Worm (Caenorhabditis elegans) whole organism, young adult: ENCODE data around the gene nhr-193.

Experiments
- B0019.2 ChIP-seq: fragments of 200-800 bp; sonication (Bioruptor generic); conservative IDR thresholded peaks from 2 replicates; pipeline ENCODE4 v1.3.6; 2022; ENCODE audit warnings: missing genetic modification reagents, missing genetic modification characterization, missing compliant biosample characterization
- C06A6.2 ChIP-seq: fragments of 200-800 bp; sonication (Bioruptor generic); conservative IDR thresholded peaks from 2 replicates; pipeline ENCODE4 v1.3.6; 2022; ENCODE audit warnings: missing genetic modification characterization, missing compliant biosample characterization
- C17E4.6 ChIP-seq: fragments of 200-800 bp; sonication (Bioruptor generic); IDR thresholded peaks from 2 replicates; pipeline ENCODE4 v1.3.6; 2022; ENCODE audit warnings: missing genetic modification reagents, missing genetic modification characterization, missing compliant biosample characterization
- F37B4.10 ChIP-seq: fragments of 200-800 bp; sonication (Bioruptor generic); IDR thresholded peaks from 2 replicates; pipeline ENCODE4 v1.3.6; 2022; ENCODE audit warnings: missing genetic modification characterization, missing compliant biosample characterization
- F49E8.2 ChIP-seq: sonication (generic microtip); optimal IDR thresholded peaks from 3 replicates; lab custom pipeline; 2017; ENCODE audit warnings: missing genetic modification characterization, mild to moderate bottlenecking, missing compliant biosample characterization, antibody characterized with exemption, moderate library complexity; ENCODE audit not compliant: insufficient read depth
- F55B11.4 ChIP-seq: sonication (generic microtip); optimal IDR thresholded peaks from 2 replicates; lab custom pipeline; 2016; ENCODE audit warnings: missing compliant biosample characterization, missing genetic modification characterization, borderline replicate concordance; ENCODE audit not compliant: insufficient read depth
- F57C9.4 ChIP-seq: sonication (generic microtip); optimal IDR thresholded peaks from 2 replicates; lab custom pipeline; 2017; ENCODE audit warnings: mild to moderate bottlenecking, missing genetic modification characterization, missing compliant biosample characterization
- K11D2.4 ChIP-seq: fragments of 200-800 bp; sonication (Bioruptor generic); IDR thresholded peaks from 2 replicates; pipeline ENCODE4 v1.3.6; 2022; ENCODE audit warnings: missing genetic modification reagents, missing genetic modification characterization, missing compliant biosample characterization
- K12H6.12 ChIP-seq: fragments of 200-800 bp; sonication (Bioruptor generic); optimal IDR thresholded peaks from 2 replicates; lab custom pipeline; 2018; ENCODE audit warnings: mild to moderate bottlenecking, missing genetic modification characterization, missing compliant biosample characterization
- T26A5.8 ChIP-seq: sonication (generic microtip); optimal IDR thresholded peaks from 2 replicates; lab custom pipeline; 2016; ENCODE audit warnings: missing genetic modification characterization, missing compliant biosample characterization
- Y53G8AR.9 ChIP-seq: fragments of 200-800 bp; sonication (Bioruptor generic); conservative IDR thresholded peaks from 2 replicates; pipeline ENCODE4 v1.3.6; 2022; ENCODE audit warnings: missing genetic modification reagents, missing genetic modification characterization, missing compliant biosample characterization
- Y56A3A.18 ChIP-seq: fragments of 200-800 bp; sonication (Bioruptor generic); IDR thresholded peaks from 2 replicates; pipeline ENCODE4 v1.3.6; 2022; ENCODE audit warnings: missing genetic modification reagents, missing genetic modification characterization, missing compliant biosample characterization
- Y67H2A.10 ChIP-seq: fragments of 200-800 bp; sonication (Bioruptor generic); conservative IDR thresholded peaks from 2 replicates; pipeline ENCODE4 v1.3.6; 2022; ENCODE audit warnings: missing genetic modification reagents, missing genetic modification characterization, missing compliant biosample characterization
- Y95B8A.8 ChIP-seq: fragments of 200-800 bp; sonication (Bioruptor generic); IDR thresholded peaks from 2 replicates; pipeline ENCODE4 v1.3.6; 2022; ENCODE audit warnings: missing genetic modification reagents, missing genetic modification characterization, missing compliant biosample characterization
- aptf-3 ChIP-seq: fragments of 200-800 bp; sonication (Bioruptor generic); IDR thresholded peaks from 2 replicates; pipeline ENCODE4 v1.3.6; 2022; ENCODE audit warnings: missing genetic modification characterization, missing compliant biosample characterization
- atf-7 ChIP-seq: sonication (generic microtip); optimal IDR thresholded peaks from 2 replicates; lab custom pipeline; 2017; ENCODE audit warnings: mild to moderate bottlenecking, missing genetic modification characterization, missing compliant biosample characterization
- attf-5 ChIP-seq: fragments of 200-800 bp; sonication (Bioruptor generic); optimal IDR thresholded peaks from 2 replicates; lab custom pipeline; 2018; ENCODE audit warnings: mild to moderate bottlenecking, missing genetic modification characterization, missing compliant biosample characterization
- ceh-100 ChIP-seq: fragments of 200-800 bp; sonication (Bioruptor generic); IDR thresholded peaks from 2 replicates; pipeline ENCODE4 v1.3.6; 2022; ENCODE audit warnings: missing genetic modification reagents, missing genetic modification characterization, missing compliant biosample characterization
- die-1 ChIP-seq: sonication (generic microtip); optimal IDR thresholded peaks from 2 replicates; lab custom pipeline; 2016; ENCODE audit warnings: missing genotype, mild to moderate bottlenecking, missing genetic modification characterization, missing compliant biosample characterization
- dpff-1 ChIP-seq: sonication (generic microtip); optimal IDR thresholded peaks from 2 replicates; lab custom pipeline; 2017; ENCODE audit warnings: mild to moderate bottlenecking, missing genetic modification characterization, missing compliant biosample characterization
- dpl-1 ChIP-seq: fragments of 150-350 bp; optimal IDR thresholded peaks from 2 replicates; lab custom pipeline; 2014; ENCODE audit warnings: missing biosample characterization, missing genetic modification reagents, missing genetic modification characterization
- efl-1 ChIP-seq: fragments of 150-350 bp; optimal IDR thresholded peaks from 2 replicates; lab custom pipeline; 2014; ENCODE audit warnings: missing biosample characterization, missing genetic modification reagents, missing genetic modification characterization
- ekl-4 ChIP-seq: fragments of 200-800 bp; sonication (Bioruptor generic); IDR thresholded peaks from 2 replicates; pipeline ENCODE4 v1.3.6; 2022; ENCODE audit warnings: missing genetic modification reagents, missing genetic modification characterization, missing compliant biosample characterization
- gei-17 ChIP-seq: fragments of 200-800 bp; sonication (Bioruptor generic); optimal IDR thresholded peaks from 2 replicates; lab custom pipeline; 2018; ENCODE audit warnings: mild to moderate bottlenecking, missing genetic modification characterization, missing compliant biosample characterization
- him-1 ChIP-seq: sonication (generic microtip); optimal IDR thresholded peaks from 2 replicates; lab custom pipeline; 2016; ENCODE audit warnings: missing genotype, missing genetic modification reagents, missing genetic modification characterization, missing compliant biosample characterization
- hrde-1 ChIP-seq: sonication (generic microtip); optimal IDR thresholded peaks from 2 replicates; lab custom pipeline; 2016; ENCODE audit warnings: missing genetic modification characterization, mild to moderate bottlenecking, missing compliant biosample characterization, moderate library complexity, missing genotype, missing genetic modification reagents, borderline replicate concordance
- hsf-1 ChIP-seq: fragments of 200-800 bp; sonication (Bioruptor generic); IDR thresholded peaks from 2 replicates; pipeline ENCODE4 v1.3.6; 2022; ENCODE audit warnings: missing genetic modification reagents, missing genetic modification characterization, missing compliant biosample characterization
- let-526 ChIP-seq: fragments of 200-800 bp; sonication (Bioruptor generic); IDR thresholded peaks from 2 replicates; pipeline ENCODE4 v1.3.6; 2022; ENCODE audit warnings: missing genetic modification reagents, missing genetic modification characterization, missing compliant biosample characterization
- lsl-1 ChIP-seq: fragments of 200-800 bp; sonication (Bioruptor generic); optimal IDR thresholded peaks from 2 replicates; lab custom pipeline; 2018; ENCODE audit warnings: mild to moderate bottlenecking, missing genetic modification characterization, moderate library complexity, missing compliant biosample characterization
- madf-3 ChIP-seq: fragments of 200-800 bp; sonication (Bioruptor generic); IDR thresholded peaks from 2 replicates; pipeline ENCODE4 v1.3.6; 2022; ENCODE audit warnings: missing genetic modification reagents, missing genetic modification characterization, missing compliant biosample characterization
- madf-6 ChIP-seq: fragments of 200-800 bp; sonication (Bioruptor generic); IDR thresholded peaks from 2 replicates; pipeline ENCODE4 v1.3.6; 2022; ENCODE audit warnings: missing genetic modification reagents, missing genetic modification characterization, missing compliant biosample characterization
- madf-8 ChIP-seq: fragments of 200-800 bp; sonication (Bioruptor generic); conservative IDR thresholded peaks from 2 replicates; pipeline ENCODE4 v1.3.6; 2022; ENCODE audit warnings: missing genetic modification reagents, missing genetic modification characterization, missing compliant biosample characterization
- mes-4 ChIP-seq: sonication (generic microtip); optimal IDR thresholded peaks from 2 replicates; lab custom pipeline; 2016; ENCODE audit warnings: missing genotype, missing genetic modification characterization, missing compliant biosample characterization
- nhr-120 ChIP-seq: fragments of 200-800 bp; sonication (Bioruptor generic); IDR thresholded peaks from 2 replicates; pipeline ENCODE4 v1.3.6; 2022; ENCODE audit warnings: missing genetic modification characterization, missing compliant biosample characterization
- pbrm-1 ChIP-seq: fragments of 200-800 bp; sonication (Bioruptor generic); IDR thresholded peaks from 2 replicates; pipeline ENCODE4 v1.3.6; 2022; ENCODE audit warnings: missing genetic modification reagents, missing genetic modification characterization, missing compliant biosample characterization
- rec-8 ChIP-seq, 2 experiments: sonication (generic microtip); optimal IDR thresholded peaks; 2 replicates each; lab custom pipeline; 2016; ENCODE audit warnings: mild to moderate bottlenecking in 2 of 2, missing genetic modification characterization in 2 of 2, missing genetic modification reagents in 2 of 2, missing genotype in 2 of 2, missing biosample characterization in 1 of 2, missing compliant biosample characterization in 1 of 2, moderate library complexity in 1 of 2
- repo-1 ChIP-seq: sonication (generic microtip); optimal IDR thresholded peaks from 2 replicates; lab custom pipeline; 2017; ENCODE audit warnings: mild to moderate bottlenecking, missing genetic modification characterization, missing compliant biosample characterization
- sdz-38 ChIP-seq: sonication (generic microtip); optimal IDR thresholded peaks from 2 replicates; lab custom pipeline; 2016; ENCODE audit warnings: missing genotype, missing genetic modification characterization, missing compliant biosample characterization
- sea-2 ChIP-seq: fragments of 200-800 bp; sonication (Bioruptor generic); IDR thresholded peaks from 2 replicates; pipeline ENCODE4 v1.3.6; 2022; ENCODE audit warnings: missing genetic modification characterization, missing compliant biosample characterization
- snpc-1.1 ChIP-seq: sonication (generic microtip); optimal IDR thresholded peaks from 2 replicates; lab custom pipeline; 2017; ENCODE audit warnings: missing genetic modification characterization, mild to moderate bottlenecking, missing compliant biosample characterization, antibody characterized with exemption, moderate library complexity, missing genotype, missing genetic modification reagents; ENCODE audit not compliant: insufficient read depth
- snpc-1.3 ChIP-seq: sonication (generic microtip); optimal IDR thresholded peaks from 2 replicates; lab custom pipeline; 2017; ENCODE audit warnings: missing genetic modification characterization, mild to moderate bottlenecking, missing compliant biosample characterization, antibody characterized with exemption, moderate library complexity, missing genotype, missing genetic modification reagents; ENCODE audit not compliant: insufficient read depth
- snpc-3.4 ChIP-seq: sonication (generic microtip); optimal IDR thresholded peaks from 2 replicates; lab custom pipeline; 2017; ENCODE audit warnings: missing genetic modification characterization, mild to moderate bottlenecking, missing compliant biosample characterization, antibody characterized with exemption, moderate library complexity, missing genotype, missing genetic modification reagents
- snpc-4 ChIP-seq, 5 experiments: fragments of 150-350 bp in 1 of 5; sonication (generic microtip) in 4 of 5; optimal IDR thresholded peaks; 2 replicates each; lab custom pipeline; 2014 to 2018; ENCODE audit warnings: missing genetic modification characterization in 5 of 5, missing biosample characterization in 3 of 5, antibody characterized with exemption in 2 of 5, mild to moderate bottlenecking in 2 of 5, missing compliant biosample characterization in 2 of 5, missing genotype in 2 of 5, moderate library complexity in 2 of 5, missing genetic modification reagents in 1 of 5
- xnd-1 ChIP-seq: sonication (generic microtip); optimal IDR thresholded peaks from 2 replicates; lab custom pipeline; 2016; ENCODE audit warnings: missing genotype, missing genetic modification reagents, missing genetic modification characterization, missing compliant biosample characterization
- ztf-28 ChIP-seq: fragments of 200-800 bp; sonication (Bioruptor generic); IDR thresholded peaks from 2 replicates; pipeline ENCODE4 v1.3.6; 2022; ENCODE audit warnings: missing genetic modification reagents, missing genetic modification characterization, missing compliant biosample characterization
- ztf-3 ChIP-seq: fragments of 200-800 bp; sonication (Bioruptor generic); optimal IDR thresholded peaks from 2 replicates; lab custom pipeline; 2018; ENCODE audit warnings: mild to moderate bottlenecking, missing genetic modification characterization, missing compliant biosample characterization

The nhr-193 gene

ce11 chrV:16370039-16370438, 27.9 kb downstream of the nhr-193 start:
- no peak for TF ChIP-seq F55B11.4
- TF ChIP-seq C17E4.6 (GFP tag; lab: Robert Waterston, UW), result no peak
- TF ChIP-seq F57C9.4, result peak; percentile 61
- TF ChIP-seq madf-3 (GFP tag; lab: Robert Waterston, UW), result peak; percentile 69; the same call in 1 of the 2 replicates
- peak; percentile 64; the same call in 1 of the 2 replicates for TF ChIP-seq madf-6 (GFP tag; lab: Robert Waterston, UW)
- TF ChIP-seq dpl-1 (GFP tag; lab: Kevin White, UChicago), result no peak
- no peak for TF ChIP-seq xnd-1 (tag; lab: Kevin White, UChicago)
- TF ChIP-seq sea-2 (GFP tag; lab: Robert Waterston, UW), result 0 out of 2 replicates have a peak, but pooled peaks have one; percentile 29
- peak; percentile 89 for TF ChIP-seq hrde-1 (tag; lab: Kevin White, UChicago)
- TF ChIP-seq B0019.2 (GFP tag; lab: Robert Waterston, UW), result peak; percentile 26; the same call in 1 of the 2 replicates
- TF ChIP-seq Y95B8A.8 (GFP tag; lab: Robert Waterston, UW), result peak; percentile 87
- TF ChIP-seq Y53G8AR.9 (GFP tag; lab: Robert Waterston, UW), result peak; percentile 83
- TF ChIP-seq him-1, result peak; percentile 85
- TF ChIP-seq repo-1, result peak; percentile 89
- TF ChIP-seq K12H6.12, result peak; percentile 61
- peak; percentile 89 for TF ChIP-seq pbrm-1 (GFP tag; lab: Robert Waterston, UW)
- TF ChIP-seq let-526 (GFP tag; lab: Robert Waterston, UW), result peak; percentile 70; the same call in 1 of the 2 replicates
- TF ChIP-seq T26A5.8 (tag; lab: Kevin White, UChicago), result peak; percentile 85
- TF ChIP-seq snpc-1.1 (tag; lab: Kevin White, UChicago), result peak; percentile 50
- TF ChIP-seq K11D2.4 (GFP tag; lab: Robert Waterston, UW), result peak; percentile 73
- peak; percentile 23 for TF ChIP-seq ztf-3 (GFP tag; lab: Kevin White, UChicago)
- peak; percentile 77 for TF ChIP-seq dpff-1 (tag; lab: Kevin White, UChicago)
- peak; percentile 80 for TF ChIP-seq snpc-4 (GFP tag; optimal IDR thresholded peaks at IDR 0.05; lab: Kevin White, UChicago)
- peak; percentile 39 to 89 (median 82) for TF ChIP-seq snpc-4 (tag; optimal IDR thresholded peaks at IDR 0.05; lab: Kevin White, UChicago)
- TF ChIP-seq ekl-4 (GFP tag; lab: Robert Waterston, UW), result peak; percentile 73
- peak; percentile 94 for TF ChIP-seq die-1 (tag; lab: Kevin White, UChicago)
- peak; percentile 69 for TF ChIP-seq ceh-100
- TF ChIP-seq snpc-1.3 (tag; lab: Kevin White, UChicago), result peak; percentile 84
- TF ChIP-seq attf-5 (GFP tag; lab: Kevin White, UChicago), result peak; percentile 83
- 0 out of 2 replicates have a peak, but pooled peaks have one; percentile 46 for TF ChIP-seq hsf-1 (GFP tag; lab: Robert Waterston, UW)
- no peak for TF ChIP-seq nhr-120
- peak; percentile 92 for TF ChIP-seq Y56A3A.18
- peak; percentile 58 for TF ChIP-seq snpc-3.4
- TF ChIP-seq C06A6.2 (GFP tag; lab: Robert Waterston, UW), result peak; percentile 59; the same call in 1 of the 2 replicates
- peak; percentile 38 for TF ChIP-seq mes-4 (tag; lab: Kevin White, UChicago)
- TF ChIP-seq rec-8 (tag; optimal IDR thresholded peaks at IDR 0.05; lab: Kevin White, UChicago), result peak; percentile 81 to 89
- TF ChIP-seq atf-7 (tag; lab: Kevin White, UChicago), result peak; percentile 68
- no peak for TF ChIP-seq sdz-38
- TF ChIP-seq ztf-28, result peak; percentile 88
- peak; percentile 65 for TF ChIP-seq F49E8.2
- 0 out of 2 replicates have a peak, but pooled peaks have one; percentile 35 for TF ChIP-seq aptf-3 (GFP tag; lab: Robert Waterston, UW)
- 0 out of 2 replicates have a peak, but pooled peaks have one; percentile 10 for TF ChIP-seq madf-8 (GFP tag; lab: Robert Waterston, UW)
- TF ChIP-seq gei-17, result peak; percentile 45
- no peak for TF ChIP-seq Y67H2A.10
- peak; percentile 12 for TF ChIP-seq efl-1 (GFP tag; lab: Kevin White, UChicago)
- TF ChIP-seq F37B4.10 (GFP tag; lab: Robert Waterston, UW), result 0 out of 2 replicates have a peak, but pooled peaks have one; percentile 92
- peak; percentile 54 for TF ChIP-seq lsl-1 (GFP tag; lab: Kevin White, UChicago)
